Worm (Caenorhabditis elegans) whole organism, L4 larva: ENCODE data around the gene B0024.3.

Experiments used
- F26F4.8 ChIP-seq: fragments of 200-800 bp; sonication (Bioruptor generic); conservative IDR thresholded peaks from 2 replicates; pipeline ENCODE4 v1.3.6; 2022; ENCODE audit warnings: missing genetic modification characterization, missing compliant biosample characterization
- F49E8.2 ChIP-seq: sonication (generic microtip); optimal IDR thresholded peaks from 2 replicates; lab custom pipeline; 2016; ENCODE audit warnings: missing compliant biosample characterization, mild to moderate bottlenecking, missing genetic modification characterization, borderline replicate concordance
- ama-1 ChIP-seq: fragments of 150-350 bp; optimal IDR thresholded peaks from 2 replicates; lab custom pipeline; 2014; ENCODE audit warnings: inconsistent platforms, mixed read lengths
- nhr-28 ChIP-seq: fragments of 150-350 bp; optimal IDR thresholded peaks from 2 replicates; lab custom pipeline; 2014; ENCODE audit warnings: missing biosample characterization, missing genetic modification characterization
- pha-4 ChIP-seq, 2 experiments: fragments of 150-350 bp in 1 of 2; fragments of 200-800 bp in 1 of 2; sonication (Bioruptor generic) in 1 of 2; IDR thresholded peaks in 1 of 2; optimal IDR thresholded peaks in 1 of 2; 2 replicates each; pipeline versions ENCODE4 v1.3.6 to Lab custom; 2014 to 2022; ENCODE audit warnings: missing genetic modification characterization in 2 of 2, missing genetic modification reagents in 2 of 2, missing biosample characterization in 1 of 2, missing compliant biosample characterization in 1 of 2
- ztf-7 ChIP-seq: fragments of 150-350 bp; optimal IDR thresholded peaks from 2 replicates; lab custom pipeline; 2014; ENCODE audit warnings: missing biosample characterization, missing genetic modification characterization

DNA sequence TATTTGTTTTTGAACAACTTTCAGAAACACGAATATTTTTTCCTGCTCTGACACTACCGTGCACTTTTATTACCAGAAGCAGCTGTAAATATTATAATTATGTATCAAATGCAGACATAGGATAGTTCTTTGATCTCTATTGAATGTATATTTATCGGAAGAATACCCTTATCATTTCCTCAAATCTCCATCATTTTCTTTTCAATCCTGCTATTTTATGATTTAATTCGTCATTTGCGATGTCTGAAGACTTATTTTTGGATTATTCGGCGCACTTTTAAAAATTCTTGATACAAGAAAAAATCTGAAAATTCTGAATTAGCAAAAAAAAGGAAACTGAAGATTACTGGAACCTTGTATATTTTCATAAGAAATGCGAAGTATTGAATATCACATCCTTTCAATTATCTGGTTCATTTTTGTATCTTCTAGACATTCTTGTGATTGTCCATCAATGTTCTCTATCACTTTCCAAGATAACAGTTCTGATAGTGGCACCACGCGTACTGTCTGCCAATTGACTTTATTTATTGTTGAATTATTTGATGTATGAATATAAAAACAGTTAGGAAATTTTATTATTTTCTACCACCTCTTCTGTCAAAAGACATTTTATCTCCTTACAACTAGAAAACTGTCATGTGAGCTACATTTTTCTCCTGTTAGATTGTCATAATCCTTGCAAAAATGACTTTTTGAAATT lies 43.2 kb upstream of the B0024.3 start:
- no peak for TF ChIP-seq F26F4.8
- TF ChIP-seq ama-1 (lab: Kevin White, UChicago) = no peak
- no peak for TF ChIP-seq F49E8.2 (tag; lab: Kevin White, UChicago)
- peak; percentile 67 for TF ChIP-seq nhr-28 (tag; lab: Kevin White, UChicago)
- no peak for TF ChIP-seq ztf-7 (tag; lab: Kevin White, UChicago)
- no peak for TF ChIP-seq pha-4 (GFP tag; IDR thresholded peaks at IDR 0.05; lab: Robert Waterston, UW)
- TF ChIP-seq pha-4 (tag; optimal IDR thresholded peaks at IDR 0.05; lab: Kevin White, UChicago) = no peak
